Worm (Caenorhabditis elegans) whole organism, L4 larva: ENCODE data around the gene F46B6.9.

Experiments
- daf-12 ChIP-seq: fragments of 150-350 bp; optimal IDR thresholded peaks from 2 replicates; lab custom pipeline; 2014; ENCODE audit warnings: missing biosample characterization, missing genetic modification reagents, missing genetic modification characterization
- fos-1 ChIP-seq: fragments of 150-350 bp; optimal IDR thresholded peaks from 2 replicates; lab custom pipeline; 2014; ENCODE audit warnings: missing biosample characterization, missing genetic modification characterization
- hif-1 ChIP-seq, 2 experiments: sonication (generic microtip); optimal IDR thresholded peaks; 2 replicates each; lab custom pipeline; 2016 to 2017; ENCODE audit warnings: missing compliant biosample characterization in 2 of 2, missing genetic modification characterization in 2 of 2, missing genetic modification reagents in 2 of 2, missing genotype in 2 of 2, mild to moderate bottlenecking in 1 of 2
- lin-13 ChIP-seq: fragments of 150-350 bp; optimal IDR thresholded peaks from 2 replicates; lab custom pipeline; 2014; ENCODE audit warnings: missing biosample characterization, missing genetic modification reagents, missing genetic modification characterization
- sdz-12 ChIP-seq: fragments of 200-800 bp; sonication (Bioruptor generic); optimal IDR thresholded peaks from 2 replicates; lab custom pipeline; 2018; ENCODE audit warnings: mild to moderate bottlenecking, missing genetic modification characterization, missing compliant biosample characterization
- spr-3 ChIP-seq: fragments of 200-800 bp; sonication (Bioruptor generic); optimal IDR thresholded peaks from 2 replicates; lab custom pipeline; 2018; ENCODE audit warnings: mild to moderate bottlenecking, missing genetic modification characterization, missing compliant biosample characterization

DNA sequence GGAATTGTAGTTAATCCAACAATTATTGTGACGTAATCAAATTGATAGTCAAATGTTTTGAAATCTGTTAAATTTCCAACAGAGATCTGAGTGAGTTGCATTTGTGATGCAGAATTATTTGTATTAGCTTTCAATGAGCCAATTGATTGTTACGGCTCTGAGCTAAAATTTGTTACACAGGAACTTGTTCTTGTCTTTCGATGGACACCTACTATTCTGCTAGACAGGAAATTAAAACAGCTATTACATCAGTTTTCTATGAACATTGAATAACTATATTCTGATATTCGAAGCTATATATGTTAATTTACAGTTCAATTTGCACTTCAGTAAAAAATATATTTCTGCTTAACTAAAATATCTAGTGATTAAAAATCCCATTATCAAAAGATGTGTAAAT, 37.2 kb downstream of the F46B6.9 start, which contains the start of gene sru-40:
- no peak for TF ChIP-seq hif-1 (tag; optimal IDR thresholded peaks at IDR 0.05; lab: Kevin White, UChicago)
- no peak for TF ChIP-seq sdz-12 (GFP tag; lab: Kevin White, UChicago)
- no peak for TF ChIP-seq daf-12
- no peak for TF ChIP-seq spr-3
- no peak for TF ChIP-seq fos-1 (tag; lab: Kevin White, UChicago)
- TF ChIP-seq lin-13 (GFP tag; lab: Kevin White, UChicago): no peak
